Fruit fly (Drosophila melanogaster): ENCODE measurements around the gene Naa30A.
A peak's percentile ranks its signal among the peaks of the same experiment; 100 is the strongest.

Gene Naa30A

DNA sequence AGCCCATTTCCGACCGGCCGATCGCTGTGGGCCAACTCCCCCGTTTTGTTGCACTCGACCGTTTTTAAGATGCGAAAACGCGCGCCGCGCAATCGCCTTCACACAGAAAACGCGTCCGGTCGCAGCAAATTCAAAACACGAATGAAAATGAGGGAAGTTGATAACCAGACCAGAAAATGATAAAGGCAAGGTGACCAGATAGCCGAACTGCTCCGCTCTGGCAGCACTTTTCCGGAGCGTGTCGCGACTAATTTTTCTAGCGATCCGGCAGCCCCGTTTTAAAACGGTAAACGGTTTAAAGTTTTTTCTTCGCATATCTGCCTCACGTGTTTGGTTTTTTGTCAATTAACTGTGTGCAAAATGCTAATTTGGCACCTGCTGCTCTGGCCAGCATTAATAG is 19.7 kb upstream of the Naa30A start, which contains the start of gene DAAM:
TSS of gene DAAM (minus strand) at position 149 of the 400 bp plus-strand sequence.
- TF ChIP-seq CG31365 (tag; optimal IDR thresholded peaks at IDR 0.05) (peak; percentile 30), nmo (GFP tag; optimal IDR thresholded peaks at IDR 0.05) (peak; percentile 48), CG7357 (GFP tag; IDR thresholded peaks at IDR 0.05) (no peak), gcm (GFP tag; optimal IDR thresholded peaks at IDR 0.05) (peak; percentile 16), CG10274 (GFP tag; optimal IDR thresholded peaks at IDR 0.05) (no peak), CG17612 (GFP tag; IDR thresholded peaks at IDR 0.05) (no peak), CG4424 (GFP tag; optimal IDR thresholded peaks at IDR 0.05) (no peak), scrt (GFP tag; optimal IDR thresholded peaks at IDR 0.05) (no peak), nerfin-1 (tag; optimal IDR thresholded peaks at IDR 0.05) (peak; percentile 9), mld (GFP tag; IDR thresholded peaks at IDR 0.05; ENCODE audit: partially characterized antibody) (no peak), Sry-δ (GFP tag; optimal IDR thresholded peaks at IDR 0.05) (no peak), CG18262 (tag; optimal IDR thresholded peaks at IDR 0.05) (no peak), CG13424 (tag; optimal IDR thresholded peaks at IDR 0.05) (no peak), Hr51 (GFP tag; optimal IDR thresholded peaks at IDR 0.05) (peak in 1 of 2 experiments; percentile 55), CG12104 (GFP tag; optimal IDR thresholded peaks at IDR 0.05) (no peak), CG14441 (GFP tag; IDR thresholded peaks at IDR 0.05) (peak; percentile 38), lilli (GFP tag; optimal IDR thresholded peaks at IDR 0.05) (no peak), Sin3A (optimal IDR thresholded peaks at IDR 0.05) (peak; percentile 32), CG15601 (tag; optimal IDR thresholded peaks at IDR 0.05) (peak; percentile 45), CG12391 (tag; optimal IDR thresholded peaks at IDR 0.05) (peak; percentile 47), kni (GFP tag; optimal IDR thresholded peaks at IDR 0.05) (no peak), CG15011 (GFP tag; optimal IDR thresholded peaks at IDR 0.05) (no peak), crol (GFP tag; IDR thresholded peaks at IDR 0.05) (no peak), CG3407 (GFP tag; optimal IDR thresholded peaks at IDR 0.05) (no peak), Neu2 (GFP tag; optimal IDR thresholded peaks at IDR 0.05; ENCODE audit: borderline replicate concordance) (no peak), ken (GFP tag; IDR thresholded peaks at IDR 0.05) (peak; percentile 63; the same call in 2 of the 3 replicates), CG17385 (GFP tag; optimal IDR thresholded peaks at IDR 0.05) (no peak), CG12744 (GFP tag; optimal IDR thresholded peaks at IDR 0.05) (peak; percentile 53), chif (GFP tag; optimal IDR thresholded peaks at IDR 0.05) (no peak), CG8359 (GFP tag; optimal IDR thresholded peaks at IDR 0.05; ENCODE audit: borderline replicate concordance) (peak; percentile 97), CG12155 (GFP tag; optimal IDR thresholded peaks at IDR 0.05) (no peak), Hr3 (GFP tag; optimal IDR thresholded peaks at IDR 0.05) (no peak), Taf1 (GFP tag; IDR thresholded peaks at IDR 0.05) (no peak), chn (GFP tag; optimal IDR thresholded peaks at IDR 0.05) (peak; percentile 36), CG10959 (GFP tag; IDR thresholded peaks at IDR 0.05) (no peak), p53 (GFP tag; optimal IDR thresholded peaks at IDR 0.05) (peak; percentile 37), Tbp (GFP tag; optimal IDR thresholded peaks at IDR 0.05) (no peak), wdn (GFP tag; IDR thresholded peaks at IDR 0.05) (no peak), dmrt99B (tag; optimal IDR thresholded peaks at IDR 0.05) (no peak), CG6813 (GFP tag; optimal IDR thresholded peaks at IDR 0.05) (peak; percentile 56), CG1647 (GFP tag; optimal IDR thresholded peaks at IDR 0.05) (peak; percentile 49), Sox102F (GFP tag; optimal IDR thresholded peaks at IDR 0.05) (no peak), phol (tag; optimal IDR thresholded peaks at IDR 0.05) (peak; percentile 63), CG3163 (GFP tag; optimal IDR thresholded peaks at IDR 0.05) (peak; percentile 29), CG7372 (GFP tag; IDR thresholded peaks at IDR 0.05) (no peak), Usf (GFP tag; optimal IDR thresholded peaks at IDR 0.05) (no peak), ranshi (GFP tag; IDR thresholded peaks at IDR 0.05) (no peak), CG3726 (GFP tag; IDR thresholded peaks at IDR 0.05) (no peak), B-H2 (GFP tag; optimal IDR thresholded peaks at IDR 0.05) (no peak), CG5180 (GFP tag; optimal IDR thresholded peaks at IDR 0.05) (no peak), pzg (GFP tag; optimal IDR thresholded peaks at IDR 0.05) (peak; percentile 87), CTCF (GFP tag; optimal IDR thresholded peaks at IDR 0.05) (peak; percentile 65)

Measured in whole organism, embryonic.